Worm (Caenorhabditis elegans): Measurements from ENCODE around the gene srbc-49.

DNA sequence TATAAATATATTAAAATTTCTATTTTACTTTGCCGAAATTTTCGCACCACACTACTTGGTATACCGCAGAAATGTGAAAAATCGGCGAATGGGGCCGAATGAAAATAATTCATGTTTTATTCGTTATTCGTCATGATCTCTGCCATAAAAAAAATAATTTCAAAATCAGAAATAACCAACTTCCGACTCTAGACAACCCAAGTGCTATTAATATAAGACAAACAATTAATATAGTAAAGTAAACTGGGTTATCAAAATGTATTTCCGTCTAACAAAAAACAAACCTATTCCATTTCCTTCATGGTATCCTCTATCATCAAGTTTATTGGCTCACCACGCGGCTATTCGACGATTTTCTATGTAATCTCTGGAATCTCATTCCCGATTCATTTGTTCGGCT is 44.3 kb downstream of the srbc-49 start, which contains the start of gene srh-293:
- TF ChIP-seq snpc-4 (tag; optimal IDR thresholded peaks at IDR 0.05) (no peak), unc-55 (GFP tag; optimal IDR thresholded peaks at IDR 0.05) (no peak), unc-39 (tag; optimal IDR thresholded peaks at IDR 0.05) (no peak)

Data from whole organism, L2 larva.